Fruit fly (Drosophila melanogaster): ENCODE results near the gene IntS11.

Gene IntS11

dm6 chr3R:29757226-29757625, 12.1 kb downstream of the IntS11 start (continued):
- TF ChIP-seq CG13424 (tag; optimal IDR thresholded peaks at IDR 0.05), result peak; percentile 15
- TF ChIP-seq Sox102F (GFP tag; optimal IDR thresholded peaks at IDR 0.05), result peak; percentile 37
- TF ChIP-seq ATbp (GFP tag; optimal IDR thresholded peaks at IDR 0.05), result peak; percentile 80
- no peak for TF ChIP-seq Blimp-1 (GFP tag; optimal IDR thresholded peaks at IDR 0.05)
- TF ChIP-seq pros (GFP tag; optimal IDR thresholded peaks at IDR 0.05), result no peak
- TF ChIP-seq sens (GFP tag), result peak; percentile 73
- TF ChIP-seq CG3407 (GFP tag; optimal IDR thresholded peaks at IDR 0.05), result peak; percentile 46

DNA sequence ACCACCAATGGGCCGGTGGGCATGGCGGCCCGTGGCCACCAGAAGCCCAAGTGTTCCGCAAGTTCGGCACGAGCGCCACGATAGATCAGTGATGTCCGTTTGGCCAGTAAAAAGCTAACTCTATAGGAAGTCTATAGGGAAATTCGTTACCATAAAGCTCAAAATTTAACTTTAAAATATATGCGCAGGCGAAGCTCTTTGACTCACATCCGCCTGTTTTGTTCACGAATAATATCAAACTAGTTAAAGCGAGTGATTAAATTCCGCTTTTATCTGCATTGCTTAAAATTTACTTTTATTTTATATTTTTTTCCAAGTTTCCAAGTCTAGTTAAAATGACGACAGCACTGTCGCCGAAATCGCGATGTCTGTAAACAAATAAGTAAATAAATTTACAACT, 12.5 kb downstream of the IntS11 start:
- TF ChIP-seq CG17829 (tag; optimal IDR thresholded peaks at IDR 0.05) (no peak), Gug (GFP tag; IDR thresholded peaks at IDR 0.05) (no peak), Abd-B (GFP tag; optimal IDR thresholded peaks at IDR 0.05) (no peak), bbx (GFP tag; IDR thresholded peaks at IDR 0.05; ENCODE audit: partially characterized antibody) (no peak), HLH54F (GFP tag; optimal IDR thresholded peaks at IDR 0.05) (no peak), CG13123 (GFP tag; optimal IDR thresholded peaks at IDR 0.05) (no peak), Oli (tag; optimal IDR thresholded peaks at IDR 0.05) (peak; percentile 21), unpg (GFP tag; optimal IDR thresholded peaks at IDR 0.05) (peak; percentile 3), Hr51 (GFP tag; optimal IDR thresholded peaks at IDR 0.05) (peak in 1 of 2 experiments; percentile 6), Sry-β (GFP tag; optimal IDR thresholded peaks at IDR 0.05) (peak; percentile 44), maf-S (GFP tag; optimal IDR thresholded peaks at IDR 0.05) (no peak), CG7839 (tag; optimal IDR thresholded peaks at IDR 0.05) (peak; percentile 5), pita (GFP tag; optimal IDR thresholded peaks at IDR 0.05) (no peak), gem (tag; optimal IDR thresholded peaks at IDR 0.05) (peak; percentile 35), Hmr (GFP tag; optimal IDR thresholded peaks at IDR 0.05) (no peak), Drgx (GFP tag; IDR thresholded peaks at IDR 0.05) (peak; percentile 25; the same call in 1 of the 2 replicates), CG15479 (GFP tag; optimal IDR thresholded peaks at IDR 0.05) (no peak), CG10431 (GFP tag; optimal IDR thresholded peaks at IDR 0.05) (no peak), Ssrp (tag; optimal IDR thresholded peaks at IDR 0.05) (peak; percentile 2), nau (GFP tag; optimal IDR thresholded peaks at IDR 0.05) (no peak), Sox102F (GFP tag; optimal IDR thresholded peaks at IDR 0.05) (peak; percentile 3), row (GFP tag; IDR thresholded peaks at IDR 0.05) (peak; percentile 29; the same call in 1 of the 3 replicates), fd96Cb (tag; optimal IDR thresholded peaks at IDR 0.05) (no peak), sens (GFP tag) (peak; percentile 44), her (GFP tag; optimal IDR thresholded peaks at IDR 0.05) (no peak), CG9797 (GFP tag; optimal IDR thresholded peaks at IDR 0.05) (no peak)

DNA sequence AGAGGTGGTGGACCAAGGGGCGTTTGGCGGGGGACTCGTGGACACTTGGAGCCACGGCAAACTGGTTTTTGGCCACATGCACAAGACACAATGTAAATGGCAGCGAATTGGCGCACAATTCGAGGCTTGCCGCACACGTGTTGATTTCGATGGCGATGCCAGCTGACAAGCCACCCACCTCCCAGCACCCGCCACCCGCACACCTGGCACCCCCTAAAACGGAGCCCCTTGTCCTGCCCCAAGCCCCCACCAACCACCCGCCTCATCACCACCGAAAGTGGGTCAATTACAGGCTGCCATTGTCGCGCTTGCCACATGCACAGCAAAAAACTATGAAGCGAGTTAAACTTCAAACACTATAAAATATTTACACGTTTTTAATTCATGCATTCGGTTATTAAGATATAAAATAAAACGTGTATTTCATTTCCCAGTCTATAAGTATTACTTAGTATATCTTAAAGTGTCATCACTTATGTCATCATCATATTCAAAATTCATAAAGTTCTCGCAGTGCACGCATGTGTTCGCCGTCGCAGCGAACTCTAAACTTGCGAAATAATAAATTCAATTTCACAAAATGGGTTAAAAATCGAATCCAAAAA, 13.1 kb downstream of the IntS11 start:
- TF ChIP-seq Dref (GFP tag; IDR thresholded peaks at IDR 0.05) (0 out of 2 replicates have a peak, but pooled peaks have one; percentile 18), HLH4C (GFP tag; IDR thresholded peaks at IDR 0.05; ENCODE audit: partially characterized antibody) (no peak), CG7839 (tag; optimal IDR thresholded peaks at IDR 0.05) (peak; percentile 33), Drgx (GFP tag; IDR thresholded peaks at IDR 0.05) (peak; percentile 78), CG6175 (GFP tag; IDR thresholded peaks at IDR 0.05) (0 out of 3 replicates have a peak, but pooled peaks have one; percentile 35), Oaz (GFP tag; IDR thresholded peaks at IDR 0.05) (0 out of 2 replicates have a peak, but pooled peaks have one; percentile 25), dmrt99B (tag; optimal IDR thresholded peaks at IDR 0.05) (peak; percentile 11), crol (GFP tag; IDR thresholded peaks at IDR 0.05) (peak; percentile 81), cas (GFP tag; IDR thresholded peaks at IDR 0.05) (no peak), Oli (tag; optimal IDR thresholded peaks at IDR 0.05) (no peak), gem (tag; optimal IDR thresholded peaks at IDR 0.05) (peak; percentile 43), CG11456 (GFP tag; IDR thresholded peaks at IDR 0.05) (0 out of 3 replicates have a peak, but pooled peaks have one; percentile 17), hkb (optimal IDR thresholded peaks at IDR 0.05) (no peak), hkb (GFP tag; IDR thresholded peaks at IDR 0.05) (0 out of 2 replicates have a peak, but pooled peaks have one; percentile 20), luna (GFP tag; optimal IDR thresholded peaks at IDR 0.05) (no peak), dan (GFP tag; IDR thresholded peaks at IDR 0.05) (0 out of 2 replicates have a peak, but pooled peaks have one; percentile 4), CG11504 (tag; optimal IDR thresholded peaks at IDR 0.05) (peak; percentile 31), Sox102F (GFP tag; optimal IDR thresholded peaks at IDR 0.05) (peak; percentile 26), dysf (GFP tag; IDR thresholded peaks at IDR 0.05) (0 out of 3 replicates have a peak, but pooled peaks have one; percentile 8), prd (optimal IDR thresholded peaks at IDR 0.05) (no peak), prd (GFP tag; IDR thresholded peaks at IDR 0.05) (0 out of 3 replicates have a peak, but pooled peaks have one; percentile 20)

Measured in whole organism, embryonic.